Worm (Caenorhabditis elegans) whole organism, young adult: ENCODE measurements around the gene F44E5.17.

Experiments
- B0336.3 ChIP-seq: fragments of 200-800 bp; sonication (Bioruptor generic); IDR thresholded peaks from 2 replicates; pipeline ENCODE4 v1.3.6; 2022; ENCODE audit warnings: missing genetic modification characterization, missing compliant biosample characterization
- lin-54 ChIP-seq: fragments of 200-800 bp; sonication (Bioruptor generic); optimal IDR thresholded peaks from 2 replicates; lab custom pipeline; 2018; ENCODE audit warnings: mild to moderate bottlenecking, missing genetic modification characterization, missing compliant biosample characterization
- mcd-1 ChIP-seq: fragments of 200-800 bp; sonication (Bioruptor generic); IDR thresholded peaks from 2 replicates; pipeline ENCODE4 v1.3.6; 2022; ENCODE audit warnings: missing genetic modification reagents, missing genetic modification characterization, missing compliant biosample characterization

- TF ChIP-seq lin-54 = no peak
- no peak for TF ChIP-seq mcd-1 (GFP tag; lab: Robert Waterston, UW)
- TF ChIP-seq B0336.3 = no peak
Measured at ce11 chrII:11772364-11772763, 24.0 kb upstream of the F44E5.17 start, which contains the start of gene F44E5.15.
